Worm (Caenorhabditis elegans) whole organism, L1 larva: ENCODE results near the gene srt-23.

Experiments used
- C16A3.4 ChIP-seq: fragments of 150-350 bp; optimal IDR thresholded peaks from 2 replicates; lab custom pipeline; 2014; ENCODE audit warnings: missing biosample characterization, missing genetic modification characterization
- F16B12.6 ChIP-seq: fragments of 150-350 bp; optimal IDR thresholded peaks from 2 replicates; lab custom pipeline; 2014; ENCODE audit warnings: missing biosample characterization, missing genetic modification characterization
- Y116A8C.19 ChIP-seq: sonication (generic microtip); optimal IDR thresholded peaks from 2 replicates; lab custom pipeline; 2016; ENCODE audit warnings: missing compliant biosample characterization, missing genetic modification characterization, borderline replicate concordance
- aha-1 ChIP-seq: fragments of 150-350 bp; optimal IDR thresholded peaks from 2 replicates; lab custom pipeline; 2014; ENCODE audit warnings: missing biosample characterization, missing genetic modification characterization
- aly-2 ChIP-seq: fragments of 150-350 bp; optimal IDR thresholded peaks from 2 replicates; lab custom pipeline; 2014; ENCODE audit warnings: missing biosample characterization, missing genetic modification characterization
- ceh-82 ChIP-seq, 3 experiments: fragments of 150-350 bp in 1 of 3; sonication (generic microtip) in 2 of 3; optimal IDR thresholded peaks; 2 replicates each; lab custom pipeline; 2014 to 2017; ENCODE audit warnings: missing biosample characterization in 3 of 3, missing genetic modification characterization in 3 of 3
- ceh-88 ChIP-seq: fragments of 200-800 bp; sonication (Bioruptor generic); IDR thresholded peaks from 2 replicates; pipeline ENCODE4 v1.3.6; 2022; ENCODE audit warnings: missing genetic modification characterization, missing compliant biosample characterization
- ceh-90 ChIP-seq: sonication (generic microtip); optimal IDR thresholded peaks from 2 replicates; lab custom pipeline; 2016; ENCODE audit warnings: missing genetic modification characterization, missing compliant biosample characterization
- ces-1 ChIP-seq: fragments of 150-350 bp; optimal IDR thresholded peaks from 2 replicates; lab custom pipeline; 2014; ENCODE audit warnings: missing biosample characterization, missing genetic modification reagents, missing genetic modification characterization
- dpl-1 ChIP-seq, 3 experiments: fragments of 150-350 bp in 2 of 3; sonication (generic microtip) in 1 of 3; optimal IDR thresholded peaks; 2 replicates each; lab custom pipeline; 2014 to 2017; ENCODE audit warnings: missing biosample characterization in 3 of 3, missing genetic modification characterization in 3 of 3, missing genetic modification reagents in 3 of 3
- dsc-1 ChIP-seq: sonication (generic microtip); optimal IDR thresholded peaks from 2 replicates; lab custom pipeline; 2016; ENCODE audit warnings: mild to moderate bottlenecking, missing genetic modification characterization, missing compliant biosample characterization
- efl-3 ChIP-seq: fragments of 200-800 bp; sonication (Bioruptor generic); optimal IDR thresholded peaks from 2 replicates; lab custom pipeline; 2018; ENCODE audit warnings: mild to moderate bottlenecking, missing genetic modification characterization, missing compliant biosample characterization
- egl-13 ChIP-seq: sonication (generic microtip); optimal IDR thresholded peaks from 2 replicates; lab custom pipeline; 2016; ENCODE audit warnings: missing genotype, missing genetic modification reagents, missing genetic modification characterization, missing compliant biosample characterization
- elt-3 ChIP-seq, 6 experiments: fragments of 150-350 bp in 1 of 6; sonication (generic microtip); optimal IDR thresholded peaks; 2 replicates each; lab custom pipeline; 2017 to 2018; ENCODE audit warnings: missing biosample characterization in 6 of 6, missing genetic modification characterization in 6 of 6, inconsistent platforms in 1 of 6
- ets-5 ChIP-seq: fragments of 200-800 bp; sonication (Bioruptor generic); IDR thresholded peaks from 2 replicates; pipeline ENCODE4 v1.3.6; 2022; ENCODE audit warnings: missing genetic modification characterization, missing compliant biosample characterization
- fkh-10 ChIP-seq: sonication (generic microtip); optimal IDR thresholded peaks from 2 replicates; lab custom pipeline; 2017; ENCODE audit warnings: missing biosample characterization, missing genetic modification reagents, missing genetic modification characterization
- fkh-4 ChIP-seq: sonication (generic microtip); optimal IDR thresholded peaks from 2 replicates; lab custom pipeline; 2016; ENCODE audit warnings: missing compliant biosample characterization, missing genetic modification characterization, borderline replicate concordance
- fkh-8 ChIP-seq: sonication (generic microtip); optimal IDR thresholded peaks from 2 replicates; lab custom pipeline; 2016; ENCODE audit warnings: mild to moderate bottlenecking, missing genetic modification characterization, missing compliant biosample characterization
- fos-1 ChIP-seq: fragments of 150-350 bp; optimal IDR thresholded peaks from 2 replicates; lab custom pipeline; 2014; ENCODE audit warnings: missing biosample characterization, missing genetic modification characterization
- hlh-17 ChIP-seq: fragments of 200-800 bp; sonication (Bioruptor generic); optimal IDR thresholded peaks from 2 replicates; lab custom pipeline; 2018; ENCODE audit warnings: missing genetic modification characterization, mild to moderate bottlenecking, missing compliant biosample characterization, moderate library complexity, borderline replicate concordance
- hlh-4 ChIP-seq: sonication (generic microtip); optimal IDR thresholded peaks from 2 replicates; lab custom pipeline; 2016; ENCODE audit warnings: mild to moderate bottlenecking, missing genetic modification characterization, missing compliant biosample characterization
- hpl-2 ChIP-seq: fragments of 150-350 bp; optimal IDR thresholded peaks from 2 replicates; lab custom pipeline; 2014; ENCODE audit warnings: missing biosample characterization, missing genetic modification reagents, missing genetic modification characterization
- irx-1 ChIP-seq: sonication (generic microtip); optimal IDR thresholded peaks from 2 replicates; lab custom pipeline; 2016; ENCODE audit warnings: missing genetic modification characterization, missing compliant biosample characterization
- jun-1 ChIP-seq: fragments of 150-350 bp; optimal IDR thresholded peaks from 2 replicates; lab custom pipeline; 2014; ENCODE audit warnings: missing biosample characterization, missing genetic modification reagents, missing genetic modification characterization
- lin-14 ChIP-seq: fragments of 200-800 bp; sonication (Bioruptor generic); optimal IDR thresholded peaks from 2 replicates; lab custom pipeline; 2018; ENCODE audit warnings: mild to moderate bottlenecking, missing genetic modification characterization, moderate library complexity, missing compliant biosample characterization
- lin-15B ChIP-seq: fragments of 150-350 bp; sonication (generic microtip); optimal IDR thresholded peaks from 3 replicates; lab custom pipeline; 2014; ENCODE audit warnings: missing biosample characterization, missing genetic modification characterization
- lin-35 ChIP-seq, 2 experiments: fragments of 150-350 bp; optimal IDR thresholded peaks; 2 replicates each; lab custom pipeline; 2014; ENCODE audit warnings: missing biosample characterization in 2 of 2, missing genetic modification characterization in 2 of 2, missing genetic modification reagents in 2 of 2
- lin-39 ChIP-seq: fragments of 150-350 bp; optimal IDR thresholded peaks from 2 replicates; lab custom pipeline; 2014; ENCODE audit warnings: missing biosample characterization, missing genetic modification reagents, missing genetic modification characterization
- lsy-2 ChIP-seq, 2 experiments: fragments of 150-350 bp; optimal IDR thresholded peaks; 2 replicates each; lab custom pipeline; 2014; ENCODE audit warnings: missing biosample characterization in 2 of 2, missing genetic modification characterization in 2 of 2
- mab-9 ChIP-seq: fragments of 200-800 bp; sonication (Bioruptor generic); IDR thresholded peaks from 2 replicates; pipeline ENCODE4 v1.3.6; 2022; ENCODE audit warnings: missing genetic modification reagents, missing genetic modification characterization, missing compliant biosample characterization
- mdl-1 ChIP-seq, 2 experiments: fragments of 150-350 bp; optimal IDR thresholded peaks; 2 replicates each; lab custom pipeline; 2014 to 2017; ENCODE audit warnings: missing biosample characterization in 2 of 2, missing genetic modification characterization in 2 of 2, inconsistent platforms in 1 of 2
- mef-2 ChIP-seq: fragments of 150-350 bp; optimal IDR thresholded peaks from 2 replicates; lab custom pipeline; 2014; ENCODE audit warnings: missing biosample characterization, missing genetic modification characterization
- mep-1 ChIP-seq: fragments of 150-350 bp; optimal IDR thresholded peaks from 2 replicates; lab custom pipeline; 2014; ENCODE audit warnings: missing biosample characterization, missing genetic modification characterization
- nhr-12 ChIP-seq: sonication (generic microtip); optimal IDR thresholded peaks from 2 replicates; lab custom pipeline; 2017; ENCODE audit warnings: missing biosample characterization, missing genetic modification characterization
- nhr-237 ChIP-seq: fragments of 150-350 bp; optimal IDR thresholded peaks from 2 replicates; lab custom pipeline; 2014; ENCODE audit warnings: missing biosample characterization, missing genetic modification characterization
- nhr-77 ChIP-seq: fragments of 150-350 bp; optimal IDR thresholded peaks from 2 replicates; lab custom pipeline; 2014; ENCODE audit warnings: missing biosample characterization, missing genetic modification characterization
- nhr-85 ChIP-seq: sonication (generic microtip); peaks from one replicate; lab custom pipeline; 2016; ENCODE audit warnings: missing genetic modification characterization, inconsistent platforms, missing compliant biosample characterization
- nhr-90 ChIP-seq: sonication (generic microtip); optimal IDR thresholded peaks from 2 replicates; lab custom pipeline; 2016; ENCODE audit warnings: mild to moderate bottlenecking, missing genetic modification characterization, missing compliant biosample characterization; ENCODE audit not compliant: poor library complexity
- pqm-1 ChIP-seq: sonication (generic microtip); optimal IDR thresholded peaks from 3 replicates; lab custom pipeline; 2017; ENCODE audit warnings: missing biosample characterization, missing genetic modification characterization
- snpc-4 ChIP-seq: fragments of 150-350 bp; optimal IDR thresholded peaks from 2 replicates; lab custom pipeline; 2014; ENCODE audit warnings: missing biosample characterization, missing genetic modification characterization
- snu-23 ChIP-seq: sonication (generic microtip); optimal IDR thresholded peaks from 2 replicates; lab custom pipeline; 2016; ENCODE audit warnings: missing genetic modification characterization, missing compliant biosample characterization
- sptf-1 ChIP-seq: fragments of 150-350 bp; optimal IDR thresholded peaks from 2 replicates; lab custom pipeline; 2014; ENCODE audit warnings: missing biosample characterization, missing genetic modification characterization
- tbx-2 ChIP-seq: sonication (generic microtip); optimal IDR thresholded peaks from 2 replicates; lab custom pipeline; 2016; ENCODE audit warnings: missing genetic modification characterization, missing compliant biosample characterization
- tlp-1 ChIP-seq: fragments of 150-350 bp; optimal IDR thresholded peaks from 2 replicates; lab custom pipeline; 2014; ENCODE audit warnings: missing biosample characterization, missing genetic modification characterization
- unc-130 ChIP-seq: fragments of 150-350 bp; optimal IDR thresholded peaks from 2 replicates; lab custom pipeline; 2017; ENCODE audit warnings: missing biosample characterization, missing genetic modification characterization, inconsistent platforms
- unc-30 ChIP-seq: sonication (generic microtip); optimal IDR thresholded peaks from 2 replicates; lab custom pipeline; 2017; ENCODE audit warnings: missing biosample characterization, missing genetic modification characterization
- unc-62 ChIP-seq: fragments of 150-350 bp; optimal IDR thresholded peaks from 2 replicates; lab custom pipeline; 2014; ENCODE audit warnings: missing biosample characterization, missing genetic modification reagents, missing genetic modification characterization
- unc-86 ChIP-seq: sonication (generic microtip); optimal IDR thresholded peaks from 2 replicates; lab custom pipeline; 2016; ENCODE audit warnings: missing genetic modification characterization, missing compliant biosample characterization
- unc-98 ChIP-seq: fragments of 200-800 bp; sonication (Bioruptor generic); IDR thresholded peaks from 2 replicates; pipeline ENCODE4 v1.3.6; 2022; ENCODE audit warnings: missing genetic modification characterization, missing compliant biosample characterization
- vab-15 ChIP-seq: sonication (generic microtip); optimal IDR thresholded peaks from 2 replicates; lab custom pipeline; 2017; ENCODE audit warnings: missing genotype, mild to moderate bottlenecking, missing genetic modification characterization, missing compliant biosample characterization
- xbp-1 ChIP-seq: sonication (generic microtip); optimal IDR thresholded peaks from 2 replicates; lab custom pipeline; 2016; ENCODE audit warnings: missing genetic modification characterization, missing compliant biosample characterization
- zag-1 ChIP-seq: fragments of 150-350 bp; optimal IDR thresholded peaks from 2 replicates; lab custom pipeline; 2014; ENCODE audit warnings: missing biosample characterization, missing genetic modification characterization
- zip-4 ChIP-seq: fragments of 200-800 bp; sonication (Bioruptor generic); optimal IDR thresholded peaks from 2 replicates; lab custom pipeline; 2018; ENCODE audit warnings: mild to moderate bottlenecking, missing genetic modification characterization, moderate library complexity, missing compliant biosample characterization

srt-23 gene

DNA sequence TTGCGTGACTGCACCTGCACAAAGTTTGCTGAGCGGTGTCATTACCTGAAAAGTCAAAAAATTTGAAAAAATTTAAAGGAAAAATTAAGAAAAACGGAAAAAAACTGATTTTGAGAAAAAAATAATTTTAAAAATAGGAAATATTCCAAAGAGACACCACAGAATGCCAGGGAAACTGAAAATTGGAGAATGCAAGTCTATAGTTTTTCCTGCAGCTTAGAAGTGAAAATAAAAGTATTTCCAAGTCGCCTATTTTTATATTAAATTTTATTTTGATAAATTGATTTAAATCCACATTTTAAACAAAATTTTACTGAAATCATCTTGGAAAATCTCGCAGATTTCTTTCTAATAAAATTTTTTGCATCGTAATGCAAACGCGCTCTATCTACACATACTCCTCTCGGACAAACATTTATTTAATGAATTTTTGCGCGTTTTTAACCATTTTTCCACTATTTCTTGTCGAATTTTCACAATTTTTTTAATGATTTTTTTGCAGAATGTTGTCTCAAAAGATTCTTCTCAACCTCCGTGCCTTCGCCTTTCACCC is 40.1 kb downstream of the srt-23 start, which contains the start of the genes F56B3.11 and ech-5:
TSS of gene F56B3.11 (minus strand) at position 51 of the 553 bp plus-strand sequence.
TSS of gene ech-5 (plus strand) at position 503 of the 553 bp plus-strand sequence.
- TF ChIP-seq F16B12.6 (tag; lab: Kevin White, UChicago), result peak; percentile 19
- peak; percentile 93 for TF ChIP-seq lin-14 (GFP tag; lab: Kevin White, UChicago)
- TF ChIP-seq hlh-4 (tag; lab: Kevin White, UChicago), result peak; percentile 73
- TF ChIP-seq dsc-1 (tag; lab: Kevin White, UChicago), result peak; percentile 88
- peak; percentile 65 for TF ChIP-seq Y116A8C.19 (tag; lab: Kevin White, UChicago)
- TF ChIP-seq fkh-8 (tag; lab: Kevin White, UChicago), result peak; percentile 95
- no peak for TF ChIP-seq jun-1 (tag; lab: Kevin White, UChicago)
- TF ChIP-seq vab-15 (tag; lab: Kevin White, UChicago), result peak; percentile 70
- TF ChIP-seq fkh-4, result peak; percentile 81
- no peak for TF ChIP-seq unc-62 (GFP tag; lab: Kevin White, UChicago)
- no peak for TF ChIP-seq hlh-17 (GFP tag; lab: Kevin White, UChicago)
- TF ChIP-seq lin-15B (tag; lab: Kevin White, UChicago), result peak; percentile 76
- TF ChIP-seq nhr-90 (tag; lab: Kevin White, UChicago), result peak; percentile 96
- TF ChIP-seq ceh-90 (tag; lab: Kevin White, UChicago), result peak; percentile 80
- TF ChIP-seq sptf-1 (tag; lab: Kevin White, UChicago), result no peak
- peak; percentile 71 for TF ChIP-seq mab-9
- TF ChIP-seq hpl-2 (GFP tag; lab: Kevin White, UChicago), result no peak
- TF ChIP-seq efl-3 (GFP tag; lab: Kevin White, UChicago), result peak; percentile 72
- TF ChIP-seq snu-23 (GFP tag; lab: Kevin White, UChicago), result peak; percentile 92
- peak; percentile 91 for TF ChIP-seq tbx-2
- TF ChIP-seq fkh-10, result no peak
- TF ChIP-seq nhr-237 (tag; lab: Kevin White, UChicago), result peak; percentile 50
- TF ChIP-seq ceh-88 (GFP tag; lab: Robert Waterston, UW), result peak; percentile 93
- peak; percentile 79 for TF ChIP-seq unc-86 (tag; lab: Kevin White, UChicago)
- TF ChIP-seq aly-2 (tag; lab: Kevin White, UChicago), result peak; percentile 44
- peak; percentile 88 for TF ChIP-seq xbp-1
- TF ChIP-seq lsy-2 (tag; optimal IDR thresholded peaks at IDR 0.05; lab: Kevin White, UChicago), result peak; percentile 82 to 84
- no peak for TF ChIP-seq nhr-12 (tag; lab: Kevin White, UChicago)
- TF ChIP-seq elt-3 (tag; optimal IDR thresholded peaks at IDR 0.05; lab: Kevin White, UChicago), result peak in 1 of 6 experiments; percentile 34
- TF ChIP-seq lin-39 (tag; lab: Kevin White, UChicago), result peak; percentile 41
- TF ChIP-seq mep-1, result peak; percentile 83
- TF ChIP-seq ceh-82 (tag; optimal IDR thresholded peaks at IDR 0.05; lab: Kevin White, UChicago), result peak; percentile 5 to 58 (median 20)
- TF ChIP-seq irx-1 (tag; lab: Kevin White, UChicago), result peak; percentile 84
- TF ChIP-seq dpl-1 (GFP tag; optimal IDR thresholded peaks at IDR 0.05; lab: Kevin White, UChicago), result peak; percentile 58 to 77 (median 68)
- TF ChIP-seq snpc-4 (tag; lab: Kevin White, UChicago), result peak; percentile 45
- no peak for TF ChIP-seq tlp-1 (tag; lab: Kevin White, UChicago)
- peak; percentile 77 for TF ChIP-seq C16A3.4 (tag; lab: Kevin White, UChicago)
- TF ChIP-seq zag-1 (tag; lab: Kevin White, UChicago), result peak; percentile 52
- TF ChIP-seq zip-4 (GFP tag; lab: Kevin White, UChicago), result peak; percentile 19
- TF ChIP-seq pqm-1 (tag; lab: Kevin White, UChicago), result no peak
- peak; percentile 32 for TF ChIP-seq fos-1
- no peak for TF ChIP-seq mef-2 (tag; lab: Kevin White, UChicago)
- no peak for TF ChIP-seq unc-30 (tag; lab: Kevin White, UChicago)
- TF ChIP-seq egl-13 (tag; lab: Kevin White, UChicago), result peak; percentile 87
- TF ChIP-seq ces-1, result no peak
- no peak for TF ChIP-seq ets-5
- TF ChIP-seq nhr-85 (tag; lab: Kevin White, UChicago), result peak; percentile 95
- no peak for TF ChIP-seq unc-130 (tag; lab: Kevin White, UChicago)
- TF ChIP-seq lin-35 (GFP tag; optimal IDR thresholded peaks at IDR 0.05; lab: Kevin White, UChicago), result peak; percentile 64 to 77
- peak; percentile 93 for TF ChIP-seq unc-98 (GFP tag; lab: Robert Waterston, UW)
- TF ChIP-seq nhr-77, result peak; percentile 44
- no peak for TF ChIP-seq mdl-1 (tag; optimal IDR thresholded peaks at IDR 0.05; lab: Kevin White, UChicago)
- TF ChIP-seq aha-1 (tag; lab: Kevin White, UChicago), result no peak
